Fruit fly (Drosophila melanogaster): ENCODE data around the gene CG31373.

CG31373 gene

dm6 chr3R:10664942-10665341, 44.2 kb downstream of the CG31373 start (continued):
- TF ChIP-seq kni (GFP tag; optimal IDR thresholded peaks at IDR 0.05) (peak; percentile 65), zfh1 (GFP tag; IDR thresholded peaks at IDR 0.05) (peak; percentile 65; the same call in 1 of the 3 replicates), Oli (tag; optimal IDR thresholded peaks at IDR 0.05) (peak; percentile 30), CG13624 (GFP tag; optimal IDR thresholded peaks at IDR 0.05) (no peak), CG9876 (GFP tag; optimal IDR thresholded peaks at IDR 0.05) (no peak), CG4854 (GFP tag; optimal IDR thresholded peaks at IDR 0.05) (peak; percentile 17), dimm (GFP tag; IDR thresholded peaks at IDR 0.05) (no peak), Xrp1 (GFP tag; IDR thresholded peaks at IDR 0.05) (peak; percentile 75), org-1 (GFP tag; optimal IDR thresholded peaks at IDR 0.05) (peak; percentile 54), CG16813 (GFP tag; IDR thresholded peaks at IDR 0.05; ENCODE audit: partially characterized antibody) (peak; percentile 15; the same call in 1 of the 3 replicates), aop (GFP tag; IDR thresholded peaks at IDR 0.05) (no peak), fd102C (GFP tag; optimal IDR thresholded peaks at IDR 0.05) (peak; percentile 53), knrl (GFP tag; IDR thresholded peaks at IDR 0.05; ENCODE audit: partially characterized antibody) (no peak), Oaz (GFP tag; IDR thresholded peaks at IDR 0.05) (peak; percentile 23; the same call in 1 of the 2 replicates), Opbp (GFP tag; IDR thresholded peaks at IDR 0.05; ENCODE audit: partially characterized antibody) (peak; percentile 49; the same call in 1 of the 3 replicates), kay (GFP tag; optimal IDR thresholded peaks at IDR 0.05) (no peak), CoRest (tag; optimal IDR thresholded peaks at IDR 0.05) (peak; percentile 65), fd64A (GFP tag; optimal IDR thresholded peaks at IDR 0.05) (peak; percentile 56), Awh (GFP tag; IDR thresholded peaks at IDR 0.05) (peak; percentile 79), tll (GFP tag; optimal IDR thresholded peaks at IDR 0.05) (no peak), salm (tag; optimal IDR thresholded peaks at IDR 0.05) (peak; percentile 13), HLH4C (GFP tag; IDR thresholded peaks at IDR 0.05; ENCODE audit: partially characterized antibody) (no peak), esg (GFP tag; conservative IDR thresholded peaks at IDR 0.05) (no peak), CG14860 (GFP tag; IDR thresholded peaks at IDR 0.05; ENCODE audit: partially characterized antibody) (no peak), dysf (GFP tag; IDR thresholded peaks at IDR 0.05) (peak; percentile 41; the same call in 1 of the 3 replicates), Hr39 (optimal IDR thresholded peaks at IDR 0.05) (no peak), Atf3 (GFP tag; optimal IDR thresholded peaks at IDR 0.05) (peak; percentile 46), PHDP (tag; optimal IDR thresholded peaks at IDR 0.05) (peak; percentile 48), CG11398 (GFP tag; optimal IDR thresholded peaks at IDR 0.05) (peak; percentile 42), Usf (GFP tag; optimal IDR thresholded peaks at IDR 0.05) (no peak), yki (optimal IDR thresholded peaks at IDR 0.05) (no peak), YL-1 (GFP tag; optimal IDR thresholded peaks at IDR 0.05) (peak; percentile 10), mld (GFP tag; IDR thresholded peaks at IDR 0.05; ENCODE audit: partially characterized antibody) (no peak), D19A (tag; optimal IDR thresholded peaks at IDR 0.05) (peak; percentile 56), CG14667 (GFP tag; IDR thresholded peaks at IDR 0.05) (no peak), bsh (GFP tag; optimal IDR thresholded peaks at IDR 0.05) (peak; percentile 23 to 60), ind (GFP tag; optimal IDR thresholded peaks at IDR 0.05) (peak; percentile 31), CG8478 (optimal IDR thresholded peaks at IDR 0.05) (peak; percentile 87), ewg (GFP tag; optimal IDR thresholded peaks at IDR 0.05) (peak; percentile 46), CG10654 (GFP tag; optimal IDR thresholded peaks at IDR 0.05) (peak; percentile 4), jigr1 (GFP tag; IDR thresholded peaks at IDR 0.05) (no peak), gfzf (GFP tag; optimal IDR thresholded peaks at IDR 0.05) (no peak), repo (GFP tag; optimal IDR thresholded peaks at IDR 0.05) (peak; percentile 59), CG4730 (GFP tag; IDR thresholded peaks at IDR 0.05) (peak; percentile 50; the same call in 1 of the 2 replicates), lov (optimal IDR thresholded peaks at IDR 0.05) (no peak), lov (GFP tag; IDR thresholded peaks at IDR 0.05) (peak; percentile 89; the same call in 2 of the 3 replicates), tup (GFP tag; optimal IDR thresholded peaks at IDR 0.05) (no peak), CG18619 (GFP tag; optimal IDR thresholded peaks at IDR 0.05) (peak; percentile 25), Vsx1 (GFP tag; optimal IDR thresholded peaks at IDR 0.05) (peak; percentile 76), CG15011 (GFP tag; optimal IDR thresholded peaks at IDR 0.05) (no peak), exex (tag; optimal IDR thresholded peaks at IDR 0.05) (no peak)

All from whole organism, embryonic.